Worm (Caenorhabditis elegans): ENCODE data around the gene str-37.

The str-37 gene

DNA sequence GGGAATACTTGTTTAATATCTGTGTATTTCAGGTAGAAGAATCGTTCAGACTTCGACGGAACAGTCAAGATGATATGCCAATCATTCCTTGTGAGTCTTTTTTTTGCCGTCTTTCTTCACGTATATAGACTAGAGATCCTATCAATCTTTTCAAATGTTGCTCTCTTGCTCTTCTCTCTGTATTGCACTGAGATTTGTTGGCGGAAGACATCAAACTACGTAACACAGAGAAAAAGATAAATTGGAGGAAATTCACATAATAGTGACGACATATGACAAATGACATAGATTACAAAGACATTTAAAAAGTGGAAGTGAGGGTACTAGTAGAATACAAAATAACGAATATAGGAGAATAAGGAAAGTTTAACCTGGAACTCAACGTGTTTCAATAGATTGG lies 24.2 kb downstream of the str-37 start:
- TF ChIP-seq Y79H2A.3 (GFP tag; conservative IDR thresholded peaks at IDR 0.05) (no peak), rec-8 (tag; optimal IDR thresholded peaks at IDR 0.05) (no peak), C17E4.6 (GFP tag; IDR thresholded peaks at IDR 0.05) (no peak), tbx-9 (tag; optimal IDR thresholded peaks at IDR 0.05; ENCODE audit: borderline replicate concordance) (no peak), snpc-1.1 (tag; optimal IDR thresholded peaks at IDR 0.05; ENCODE audit: insufficient read depth) (no peak), madf-3 (GFP tag; IDR thresholded peaks at IDR 0.05) (no peak), ztf-6 (GFP tag; IDR thresholded peaks at IDR 0.05) (no peak), hmg-1.2 (GFP tag; IDR thresholded peaks at IDR 0.05) (no peak), egl-44 (GFP tag; IDR thresholded peaks at IDR 0.05) (no peak), athp-1 (tag; optimal IDR thresholded peaks at IDR 0.05) (no peak), madf-10 (tag; optimal IDR thresholded peaks at IDR 0.05) (no peak), lsy-27 (tag; optimal IDR thresholded peaks at IDR 0.05; ENCODE audit: borderline replicate concordance, insufficient read depth) (no peak), bed-2 (GFP tag; IDR thresholded peaks at IDR 0.05) (no peak), somi-1 (GFP tag; optimal IDR thresholded peaks at IDR 0.05) (no peak), Y95B8A.8 (GFP tag; IDR thresholded peaks at IDR 0.05) (no peak), pbrm-1 (GFP tag; IDR thresholded peaks at IDR 0.05) (no peak), mcd-1 (GFP tag; IDR thresholded peaks at IDR 0.05) (no peak)

DNA sequence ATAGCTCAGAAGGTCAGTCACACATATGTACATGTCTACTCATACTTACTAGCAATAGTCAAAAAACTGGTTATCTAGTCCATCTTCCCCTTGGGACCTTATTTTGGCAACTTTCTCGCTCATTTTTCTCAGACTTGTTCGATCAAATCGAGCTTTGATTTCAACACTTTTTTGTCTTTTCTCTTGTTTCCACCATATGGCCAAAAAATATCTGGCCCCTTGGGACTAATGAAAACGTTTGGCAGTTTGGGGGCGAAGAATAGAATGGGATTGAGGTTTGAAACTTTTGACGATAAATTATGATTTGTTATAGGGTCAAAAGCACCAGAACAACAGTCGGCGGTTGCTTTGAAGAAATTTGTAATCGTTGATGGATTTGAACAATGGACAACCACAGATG lies 24.9 kb downstream of the str-37 start:
- TF ChIP-seq F37B4.10 (GFP tag; IDR thresholded peaks at IDR 0.05): 0 out of 2 replicates have a peak, but pooled peaks have one; percentile 62
- no peak for TF ChIP-seq K12H6.12 (tag; optimal IDR thresholded peaks at IDR 0.05)

DNA sequence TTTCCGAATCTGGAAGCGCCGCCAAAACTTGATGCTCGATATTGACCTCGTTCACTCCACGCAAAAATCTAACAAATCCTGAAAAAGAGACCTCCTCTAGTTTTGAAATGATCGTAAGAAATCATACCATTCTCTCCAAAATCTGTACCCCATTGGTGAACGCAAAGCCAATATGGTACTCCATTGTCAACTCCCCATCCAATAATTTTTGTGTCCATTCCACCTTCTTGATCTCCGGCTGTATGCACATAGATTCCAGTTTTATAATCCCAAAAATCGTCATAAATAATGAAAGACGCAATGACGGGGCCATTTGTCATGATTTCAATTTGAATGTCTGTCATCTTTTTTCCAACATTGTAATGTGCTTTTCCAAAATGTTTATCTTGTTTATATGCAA lies 28.6 kb downstream of the str-37 start:
- TF ChIP-seq attf-3 (GFP tag; conservative IDR thresholded peaks at IDR 0.05) (no peak), madf-10 (tag; optimal IDR thresholded peaks at IDR 0.05) (no peak), Y53G8AR.9 (GFP tag; conservative IDR thresholded peaks at IDR 0.05) (no peak), F22D6.2 (tag; optimal IDR thresholded peaks at IDR 0.05) (no peak), fkh-3 (tag; optimal IDR thresholded peaks at IDR 0.05) (no peak), sea-2 (GFP tag; IDR thresholded peaks at IDR 0.05) (no peak), F10E7.11 (tag; optimal IDR thresholded peaks at IDR 0.05) (no peak), let-526 (GFP tag; IDR thresholded peaks at IDR 0.05) (no peak), F37B4.10 (GFP tag; IDR thresholded peaks at IDR 0.05) (no peak), ceh-27 (GFP tag; optimal IDR thresholded peaks at IDR 0.05) (no peak), hrde-1 (tag; optimal IDR thresholded peaks at IDR 0.05; ENCODE audit: borderline replicate concordance) (no peak), aptf-2 (GFP tag; conservative IDR thresholded peaks at IDR 0.05) (no peak), F39B2.1 (GFP tag; IDR thresholded peaks at IDR 0.05) (no peak), C06A6.2 (GFP tag; conservative IDR thresholded peaks at IDR 0.05) (no peak), C17E4.6 (GFP tag; IDR thresholded peaks at IDR 0.05) (no peak), B0019.2 (GFP tag; conservative IDR thresholded peaks at IDR 0.05) (no peak), lir-1 (GFP tag; conservative IDR thresholded peaks at IDR 0.05) (no peak), cebp-2 (GFP tag; IDR thresholded peaks at IDR 0.05) (no peak), let-607 (tag; optimal IDR thresholded peaks at IDR 0.05) (no peak), attf-5 (GFP tag; optimal IDR thresholded peaks at IDR 0.05) (no peak)
